Worm (Caenorhabditis elegans): ENCODE measurements around the gene Y94A7B.11.

- TF ChIP-seq unc-62 (GFP tag; optimal IDR thresholded peaks at IDR 0.05) (no peak), nhr-77 (tag; optimal IDR thresholded peaks at IDR 0.05) (no peak), egl-27 (tag; optimal IDR thresholded peaks at IDR 0.05) (no peak), pha-4 (tag; optimal IDR thresholded peaks at IDR 0.05) (no peak), elt-1 (tag; optimal IDR thresholded peaks at IDR 0.05) (no peak), fkh-10 (GFP tag; optimal IDR thresholded peaks at IDR 0.05) (no peak), nhr-25 (tag; optimal IDR thresholded peaks at IDR 0.05) (no peak), nhr-67 (tag; optimal IDR thresholded peaks at IDR 0.05) (no peak), daf-12 (tag; optimal IDR thresholded peaks at IDR 0.05) (no peak), R02D3.7 (tag; optimal IDR thresholded peaks at IDR 0.05) (no peak)
These were observed 37.3 kb downstream of the Y94A7B.11 start, which contains the start of the genes C47A10.16 and srh-283 for ce11 chrV:17765077-17765476.

Data from whole organism, L3 larva.